Worm (Caenorhabditis elegans) whole organism, L1 larva: ENCODE measurements around the gene F15G9.1.

ENCODE experiments used
- alr-1 ChIP-seq: fragments of 200-800 bp; sonication (Bioruptor generic); optimal IDR thresholded peaks from 2 replicates; lab custom pipeline; 2018; ENCODE audit warnings: borderline replicate concordance, mild to moderate bottlenecking, missing genetic modification characterization, missing compliant biosample characterization
- aly-2 ChIP-seq: fragments of 150-350 bp; optimal IDR thresholded peaks from 2 replicates; lab custom pipeline; 2014; ENCODE audit warnings: missing biosample characterization, missing genetic modification characterization
- ceh-8 ChIP-seq: fragments of 200-800 bp; sonication (Bioruptor generic); optimal IDR thresholded peaks from 2 replicates; lab custom pipeline; 2018; ENCODE audit warnings: mild to moderate bottlenecking, missing genetic modification characterization, moderate library complexity, missing compliant biosample characterization
- egl-27 ChIP-seq, 2 experiments: fragments of 150-350 bp in 1 of 2; sonication (generic microtip); optimal IDR thresholded peaks; 3 replicates each; lab custom pipeline; 2017 to 2018; ENCODE audit warnings: missing biosample characterization in 2 of 2, missing genetic modification characterization in 2 of 2, missing genetic modification reagents in 2 of 2
- jun-1 ChIP-seq: fragments of 150-350 bp; optimal IDR thresholded peaks from 2 replicates; lab custom pipeline; 2014; ENCODE audit warnings: missing biosample characterization, missing genetic modification reagents, missing genetic modification characterization
- nhr-90 ChIP-seq: sonication (generic microtip); optimal IDR thresholded peaks from 2 replicates; lab custom pipeline; 2016; ENCODE audit warnings: mild to moderate bottlenecking, missing genetic modification characterization, missing compliant biosample characterization; ENCODE audit not compliant: poor library complexity
- skn-1 ChIP-seq: fragments of 150-350 bp; optimal IDR thresholded peaks from 2 replicates; lab custom pipeline; 2014; ENCODE audit warnings: missing biosample characterization, missing genetic modification characterization
- tbx-2 ChIP-seq: sonication (generic microtip); optimal IDR thresholded peaks from 2 replicates; lab custom pipeline; 2016; ENCODE audit warnings: missing genetic modification characterization, missing compliant biosample characterization
- unc-62 ChIP-seq: fragments of 150-350 bp; optimal IDR thresholded peaks from 2 replicates; lab custom pipeline; 2014; ENCODE audit warnings: missing biosample characterization, missing genetic modification reagents, missing genetic modification characterization
- zag-1 ChIP-seq: fragments of 150-350 bp; optimal IDR thresholded peaks from 2 replicates; lab custom pipeline; 2014; ENCODE audit warnings: missing biosample characterization, missing genetic modification characterization

DNA sequence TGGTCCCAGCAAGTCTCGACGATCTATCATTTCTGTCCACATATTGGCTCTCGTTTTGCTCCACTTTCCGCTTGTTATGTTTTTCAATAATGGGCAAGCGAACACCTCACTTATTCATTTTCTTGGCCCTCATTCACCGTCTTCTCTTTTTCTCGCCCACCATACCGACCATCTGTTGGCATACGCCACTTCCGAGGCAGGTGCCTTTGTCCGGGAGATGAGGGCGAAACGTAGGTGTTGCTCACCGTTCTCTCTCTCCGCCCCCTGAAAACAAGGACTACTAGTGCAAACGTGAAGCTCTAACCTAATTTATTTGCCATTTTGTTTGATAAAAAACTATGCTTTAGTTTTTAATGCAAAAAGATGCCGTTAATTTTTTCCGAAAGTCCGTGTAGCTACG lies 8.5 kb upstream of the F15G9.1 start:
- TF ChIP-seq alr-1 (tag; lab: Kevin White, UChicago) = no peak
- no peak for TF ChIP-seq skn-1 (tag; lab: Kevin White, UChicago)
- TF ChIP-seq unc-62 (GFP tag; lab: Kevin White, UChicago) = no peak
- TF ChIP-seq jun-1 (tag; lab: Kevin White, UChicago) = no peak
- no peak for TF ChIP-seq tbx-2
- no peak for TF ChIP-seq nhr-90 (tag; lab: Kevin White, UChicago)
- TF ChIP-seq ceh-8 (GFP tag; lab: Kevin White, UChicago) = no peak
- no peak for TF ChIP-seq aly-2 (tag; lab: Kevin White, UChicago)
- TF ChIP-seq egl-27 (tag; optimal IDR thresholded peaks at IDR 0.05; lab: Kevin White, UChicago) = no peak
- TF ChIP-seq zag-1 = no peak
